Worm (Caenorhabditis elegans) whole organism, L4 larva: Measurements from ENCODE around the gene ubc-20.

Experiments used
- T26A8.4 ChIP-seq: fragments of 200-800 bp; sonication (Bioruptor generic); IDR thresholded peaks from 2 replicates; pipeline ENCODE4 v1.3.6; 2022; ENCODE audit warnings: missing genetic modification characterization, missing compliant biosample characterization
- Y75B8A.6 ChIP-seq: fragments of 200-800 bp; sonication (Bioruptor generic); IDR thresholded peaks from 2 replicates; pipeline ENCODE4 v1.3.6; 2022; ENCODE audit warnings: missing genetic modification reagents, missing genetic modification characterization, missing compliant biosample characterization
- ZK337.2 ChIP-seq: fragments of 200-800 bp; sonication (Bioruptor generic); IDR thresholded peaks from 2 replicates; pipeline ENCODE4 v1.3.6; 2022; ENCODE audit warnings: missing genetic modification reagents, missing genetic modification characterization, missing compliant biosample characterization
- aha-1 ChIP-seq: fragments of 150-350 bp; peaks from one replicate; lab custom pipeline; 2014; ENCODE audit warnings: missing biosample characterization, missing genetic modification characterization
- aly-2 ChIP-seq: sonication (generic microtip); optimal IDR thresholded peaks from 2 replicates; lab custom pipeline; 2018; ENCODE audit warnings: missing biosample characterization, missing genetic modification characterization
- attf-4 ChIP-seq: sonication (generic microtip); optimal IDR thresholded peaks from 3 replicates; lab custom pipeline; 2017; ENCODE audit warnings: missing biosample characterization, missing genetic modification characterization
- ceh-32 ChIP-seq: sonication (generic microtip); optimal IDR thresholded peaks from 2 replicates; lab custom pipeline; 2016; ENCODE audit warnings: mild to moderate bottlenecking, missing genetic modification characterization, missing compliant biosample characterization; ENCODE audit not compliant: poor library complexity
- ceh-62 ChIP-seq: sonication (generic microtip); optimal IDR thresholded peaks from 2 replicates; lab custom pipeline; 2017; ENCODE audit warnings: missing biosample characterization, missing genetic modification characterization
- ctbp-1 ChIP-seq: fragments of 200-800 bp; sonication (Bioruptor generic); IDR thresholded peaks from 2 replicates; pipeline ENCODE4 v1.3.6; 2022; ENCODE audit warnings: missing genetic modification reagents, missing genetic modification characterization, missing compliant biosample characterization
- daf-8 ChIP-seq: fragments of 200-800 bp; sonication (Bioruptor generic); IDR thresholded peaks from 2 replicates; pipeline ENCODE4 v1.3.6; 2022; ENCODE audit warnings: missing genetic modification characterization, missing compliant biosample characterization
- dpl-1 ChIP-seq: fragments of 150-350 bp; optimal IDR thresholded peaks from 2 replicates; lab custom pipeline; 2014; ENCODE audit warnings: missing biosample characterization, missing genetic modification reagents, missing genetic modification characterization
- egl-43 ChIP-seq: fragments of 200-800 bp; sonication (Bioruptor generic); IDR thresholded peaks from 2 replicates; pipeline ENCODE4 v1.3.6; 2022; ENCODE audit warnings: missing genetic modification reagents, missing genetic modification characterization, missing compliant biosample characterization
- fos-1 ChIP-seq: fragments of 150-350 bp; optimal IDR thresholded peaks from 2 replicates; lab custom pipeline; 2014; ENCODE audit warnings: missing biosample characterization, missing genetic modification characterization
- gei-8 ChIP-seq: fragments of 200-800 bp; sonication (Bioruptor generic); optimal IDR thresholded peaks from 2 replicates; lab custom pipeline; 2018; ENCODE audit warnings: mild to moderate bottlenecking, missing genetic modification characterization, missing compliant biosample characterization
- hmg-1.1 ChIP-seq: fragments of 200-800 bp; sonication (Bioruptor generic); IDR thresholded peaks from 2 replicates; pipeline ENCODE4 v1.3.6; 2022; ENCODE audit warnings: missing genetic modification reagents, missing genetic modification characterization, missing compliant biosample characterization
- jun-1 ChIP-seq: fragments of 150-350 bp; optimal IDR thresholded peaks from 2 replicates; lab custom pipeline; 2014; ENCODE audit warnings: missing biosample characterization, missing genetic modification reagents, missing genetic modification characterization
- lin-13 ChIP-seq: fragments of 150-350 bp; optimal IDR thresholded peaks from 2 replicates; lab custom pipeline; 2014; ENCODE audit warnings: missing biosample characterization, missing genetic modification reagents, missing genetic modification characterization
- lin-38 ChIP-seq: fragments of 200-800 bp; sonication (Bioruptor generic); IDR thresholded peaks from 2 replicates; pipeline ENCODE4 v1.3.6; 2022; ENCODE audit warnings: missing genetic modification reagents, missing genetic modification characterization, missing compliant biosample characterization
- lin-39 ChIP-seq: fragments of 150-350 bp; optimal IDR thresholded peaks from 2 replicates; lab custom pipeline; 2014; ENCODE audit warnings: missing biosample characterization, missing genetic modification reagents, missing genetic modification characterization
- madf-5 ChIP-seq, 2 experiments: fragments of 200-800 bp; sonication (Bioruptor generic); IDR thresholded peaks; 2 replicates each; pipeline ENCODE4 v1.3.6; 2022; ENCODE audit warnings: missing compliant biosample characterization in 2 of 2, missing genetic modification characterization in 2 of 2
- madf-9 ChIP-seq: fragments of 200-800 bp; sonication (Bioruptor generic); conservative IDR thresholded peaks from 2 replicates; pipeline ENCODE4 v1.3.6; 2022; ENCODE audit warnings: missing genetic modification reagents, missing genetic modification characterization, missing compliant biosample characterization
- mdl-1 ChIP-seq, 2 experiments: fragments of 150-350 bp in 1 of 2; sonication (generic microtip) in 1 of 2; optimal IDR thresholded peaks; 2 replicates each; lab custom pipeline; 2014 to 2017; ENCODE audit warnings: missing biosample characterization in 2 of 2, missing genetic modification characterization in 2 of 2
- mes-2 ChIP-seq: sonication (generic microtip); optimal IDR thresholded peaks from 2 replicates; lab custom pipeline; 2016; ENCODE audit warnings: missing genotype, mild to moderate bottlenecking, missing genetic modification characterization, missing compliant biosample characterization; ENCODE audit not compliant: poor library complexity, severe bottlenecking
- mxl-2 ChIP-seq: fragments of 200-800 bp; sonication (Bioruptor generic); conservative IDR thresholded peaks from 2 replicates; pipeline ENCODE4 v1.3.6; 2022; ENCODE audit warnings: missing genetic modification reagents, missing genetic modification characterization, missing compliant biosample characterization
- nhr-25 ChIP-seq: sonication (generic microtip); optimal IDR thresholded peaks from 2 replicates; lab custom pipeline; 2017; ENCODE audit warnings: missing genetic modification characterization, mild to moderate bottlenecking, missing compliant biosample characterization, antibody characterized with exemption, moderate library complexity, borderline replicate concordance; ENCODE audit not compliant: insufficient read depth
- pqm-1 ChIP-seq: sonication (generic microtip); optimal IDR thresholded peaks from 2 replicates; lab custom pipeline; 2017; ENCODE audit warnings: missing biosample characterization, missing genetic modification characterization
- rbr-2 ChIP-seq: sonication (generic microtip); optimal IDR thresholded peaks from 2 replicates; lab custom pipeline; 2016; ENCODE audit warnings: missing genotype, missing genetic modification characterization, missing compliant biosample characterization
- saeg-2 ChIP-seq: fragments of 200-800 bp; sonication (Bioruptor generic); IDR thresholded peaks from 2 replicates; pipeline ENCODE4 v1.3.6; 2022; ENCODE audit warnings: missing genetic modification reagents, missing genetic modification characterization, missing compliant biosample characterization
- sdz-12 ChIP-seq: fragments of 200-800 bp; sonication (Bioruptor generic); optimal IDR thresholded peaks from 2 replicates; lab custom pipeline; 2018; ENCODE audit warnings: mild to moderate bottlenecking, missing genetic modification characterization, missing compliant biosample characterization
- set-16 ChIP-seq: fragments of 200-800 bp; sonication (Bioruptor generic); IDR thresholded peaks from 2 replicates; pipeline ENCODE4 v1.3.6; 2022; ENCODE audit warnings: missing genetic modification reagents, missing genetic modification characterization, missing compliant biosample characterization
- snpc-1.2 ChIP-seq: fragments of 200-800 bp; sonication (Bioruptor generic); IDR thresholded peaks from 2 replicates; pipeline ENCODE4 v1.3.6; 2022; ENCODE audit warnings: missing genetic modification reagents, missing genetic modification characterization, missing compliant biosample characterization
- spr-1 ChIP-seq: sonication (generic microtip); optimal IDR thresholded peaks from 2 replicates; lab custom pipeline; 2016; ENCODE audit warnings: mild to moderate bottlenecking, missing genetic modification characterization, missing compliant biosample characterization
- spr-3 ChIP-seq: fragments of 200-800 bp; sonication (Bioruptor generic); optimal IDR thresholded peaks from 2 replicates; lab custom pipeline; 2018; ENCODE audit warnings: mild to moderate bottlenecking, missing genetic modification characterization, missing compliant biosample characterization
- tag-97 ChIP-seq: fragments of 200-800 bp; sonication (Bioruptor generic); IDR thresholded peaks from 2 replicates; pipeline ENCODE4 v1.3.6; 2022; ENCODE audit warnings: missing genetic modification characterization, missing compliant biosample characterization
- unc-130 ChIP-seq: sonication (generic microtip); optimal IDR thresholded peaks from 2 replicates; lab custom pipeline; 2016; ENCODE audit warnings: missing genetic modification reagents, missing genetic modification characterization, missing compliant biosample characterization
- unc-62 ChIP-seq, 3 experiments: fragments of 150-350 bp in 1 of 3; sonication (generic microtip); optimal IDR thresholded peaks in 2 of 3; peaks in 1 of 3; 1 replicate in 1 of 3; 2 replicates in 2 of 3; lab custom pipeline; 2014 to 2017; ENCODE audit warnings: missing biosample characterization in 3 of 3, missing genetic modification characterization in 3 of 3, missing genetic modification reagents in 3 of 3, missing genotype in 1 of 3
- zip-11 ChIP-seq: fragments of 200-800 bp; sonication (Bioruptor generic); IDR thresholded peaks from 2 replicates; pipeline ENCODE4 v1.3.6; 2022; ENCODE audit warnings: missing genetic modification characterization, missing compliant biosample characterization
- ztf-11 ChIP-seq: fragments of 150-350 bp; optimal IDR thresholded peaks from 2 replicates; lab custom pipeline; 2014; ENCODE audit warnings: missing biosample characterization, missing genetic modification characterization

Gene ubc-20

ce11 chrIII:159665-160064 is 29.0 kb upstream of the ubc-20 start (continued):
- no peak for TF ChIP-seq mdl-1 (tag; optimal IDR thresholded peaks at IDR 0.05; lab: Kevin White, UChicago)
- TF ChIP-seq jun-1 = no peak
- TF ChIP-seq T26A8.4 (GFP tag; lab: Robert Waterston, UW) = no peak
- TF ChIP-seq mxl-2 (GFP tag; lab: Robert Waterston, UW) = no peak
- peak; percentile 26; the same call in 1 of the 2 replicates for TF ChIP-seq set-16 (GFP tag; lab: Robert Waterston, UW)
- no peak for TF ChIP-seq attf-4 (tag; lab: Kevin White, UChicago)
- TF ChIP-seq ceh-32 (tag; lab: Kevin White, UChicago) = no peak
- TF ChIP-seq saeg-2 (GFP tag; lab: Robert Waterston, UW) = no peak
- TF ChIP-seq daf-8 (GFP tag; lab: Robert Waterston, UW) = 0 out of 2 replicates have a peak, but pooled peaks have one; percentile 9
- TF ChIP-seq madf-5 (GFP tag; IDR thresholded peaks at IDR 0.05; lab: Robert Waterston, UW) = 0 out of 4 replicates have a peak, but pooled peaks of 1 of the 2 experiments have one; percentile 35
- TF ChIP-seq ztf-11 = no peak
- TF ChIP-seq ceh-62 (tag; lab: Kevin White, UChicago) = no peak
- no peak for TF ChIP-seq ctbp-1 (GFP tag; lab: Robert Waterston, UW)
- TF ChIP-seq rbr-2 = no peak
- TF ChIP-seq unc-130 = no peak
- TF ChIP-seq unc-62 (GFP tag; optimal IDR thresholded peaks at IDR 0.05 in 1 of 2; lab: Kevin White, UChicago) = peak in 1 of 2 experiments; percentile 75
- no peak for TF ChIP-seq unc-62 (tag; optimal IDR thresholded peaks at IDR 0.05; lab: Kevin White, UChicago)
- TF ChIP-seq lin-39 (tag; lab: Kevin White, UChicago) = no peak
- TF ChIP-seq hmg-1.1 (GFP tag; lab: Robert Waterston, UW) = no peak
- no peak for TF ChIP-seq tag-97 (GFP tag; lab: Robert Waterston, UW)
- TF ChIP-seq mes-2 (tag; lab: Kevin White, UChicago) = no peak
- no peak for TF ChIP-seq nhr-25
- peak; percentile 40; the same call in 1 of the 2 replicates for TF ChIP-seq egl-43
- no peak for TF ChIP-seq dpl-1
- no peak for TF ChIP-seq gei-8
- TF ChIP-seq zip-11 (GFP tag; lab: Robert Waterston, UW) = no peak
- TF ChIP-seq snpc-1.2 (GFP tag; lab: Robert Waterston, UW) = no peak
- no peak for TF ChIP-seq ZK337.2
- no peak for TF ChIP-seq Y75B8A.6 (GFP tag; lab: Robert Waterston, UW)
- TF ChIP-seq aly-2 (tag; lab: Kevin White, UChicago) = no peak
- no peak for TF ChIP-seq spr-1 (tag; lab: Kevin White, UChicago)
- peak; percentile 95 for TF ChIP-seq aha-1 (tag; lab: Kevin White, UChicago)
- no peak for TF ChIP-seq pqm-1 (tag; lab: Kevin White, UChicago)
- no peak for TF ChIP-seq fos-1 (tag; lab: Kevin White, UChicago)
- TF ChIP-seq lin-38 (GFP tag; lab: Robert Waterston, UW) = no peak
- no peak for TF ChIP-seq madf-9 (GFP tag; lab: Robert Waterston, UW)
- TF ChIP-seq, all 104 proteins: peak for 7

- TF ChIP-seq lin-38 (GFP tag; lab: Robert Waterston, UW) (no peak), ceh-32 (tag; lab: Kevin White, UChicago) (no peak), lin-13 (no peak), spr-3 (GFP tag; lab: Kevin White, UChicago) (no peak), sdz-12 (GFP tag; lab: Kevin White, UChicago) (no peak)
Observed at ce11 chrIII:164775-165174, 23.9 kb upstream of the ubc-20 start, which contains the start of gene F40G9.8. TSS of gene F40G9.8 (minus strand) at chrIII:164875.

ce11 chrIII:165390-165789 is 23.2 kb upstream of the ubc-20 start, which contains the start of gene F40G9.7:
TSS of gene F40G9.7 (plus strand) at chrIII:165690.
- TF ChIP-seq spr-3 (GFP tag; lab: Kevin White, UChicago) (no peak), aha-1 (tag; lab: Kevin White, UChicago) (peak; percentile 85)
